Fruit fly (Drosophila melanogaster) whole organism, embryonic: ENCODE results near the gene rb.

ENCODE experiments used
- ATbp ChIP-seq: fragments of 200-800 bp; sonication (Bioruptor generic); optimal IDR thresholded peaks from 2 replicates; lab custom pipeline; 2017; ENCODE audit warnings: missing biosample characterization, mild to moderate bottlenecking, missing genetic modification characterization, missing genetic modification reagents
- Asciz ChIP-seq: fragments of 200-800 bp; sonication (Bioruptor generic); optimal IDR thresholded peaks from 2 replicates; lab custom pipeline; 2017; ENCODE audit warnings: missing biosample characterization, mild to moderate bottlenecking, missing genetic modification characterization, missing genetic modification reagents
- Bgb ChIP-seq: fragments of 200-800 bp; sonication (Bioruptor generic); IDR thresholded peaks from 2 replicates; pipeline ENCODE4 v1.3.6; 2022; ENCODE audit warnings: missing biosample characterization, missing genetic modification characterization; ENCODE audit not compliant: partially characterized antibody
- CG10543 ChIP-seq: fragments of 200-800 bp; sonication (Bioruptor generic); optimal IDR thresholded peaks from 3 replicates; lab custom pipeline; 2017; ENCODE audit warnings: missing biosample characterization, mild to moderate bottlenecking, missing genetic modification characterization, moderate library complexity
- CG11093 ChIP-seq: fragments of 200-800 bp; sonication (Bioruptor generic); IDR thresholded peaks from 3 replicates; pipeline ENCODE4 v1.3.6; 2022; ENCODE audit warnings: missing biosample characterization, missing genetic modification characterization
- CG15073 ChIP-seq: fragments of 200-800 bp; sonication (Bioruptor generic); optimal IDR thresholded peaks from 2 replicates; lab custom pipeline; 2016; ENCODE audit warnings: missing biosample characterization, missing genetic modification characterization
- CG1529 ChIP-seq: fragments of 200-800 bp; sonication (Bioruptor generic); optimal IDR thresholded peaks from 3 replicates; lab custom pipeline; 2018; ENCODE audit warnings: missing biosample characterization, missing genetic modification characterization
- CG17385 ChIP-seq: fragments of 200-800 bp; sonication (Bioruptor generic); optimal IDR thresholded peaks from 3 replicates; lab custom pipeline; 2018; ENCODE audit warnings: missing biosample characterization, mild to moderate bottlenecking, missing genetic modification characterization
- CG18262 ChIP-seq: fragments of 200-800 bp; optimal IDR thresholded peaks from 3 replicates; lab custom pipeline; 2019; ENCODE audit warnings: missing biosample characterization, mild to moderate bottlenecking, missing genetic modification characterization, moderate library complexity
- CG18476 ChIP-seq: fragments of 200-800 bp; sonication (Bioruptor generic); optimal IDR thresholded peaks from 2 replicates; lab custom pipeline; 2016; ENCODE audit warnings: missing biosample characterization, mild to moderate bottlenecking, missing genetic modification characterization
- CG18764 ChIP-seq: fragments of 200-800 bp; sonication (Bioruptor generic); optimal IDR thresholded peaks from 3 replicates; lab custom pipeline; 2016; ENCODE audit warnings: missing biosample characterization, missing genetic modification characterization
- CG31365 ChIP-seq: fragments of 200-800 bp; sonication (Bioruptor generic); optimal IDR thresholded peaks from 2 replicates; lab custom pipeline; 2018; ENCODE audit warnings: missing biosample characterization, mild to moderate bottlenecking, missing genetic modification characterization
- CG3163 ChIP-seq: fragments of 200-800 bp; sonication (Bioruptor generic); optimal IDR thresholded peaks from 3 replicates; lab custom pipeline; 2016; ENCODE audit warnings: missing biosample characterization, missing genetic modification characterization
- CG34376 ChIP-seq: fragments of 200-800 bp; sonication (Bioruptor generic); optimal IDR thresholded peaks from 2 replicates; lab custom pipeline; 2018; ENCODE audit warnings: missing biosample characterization, mild to moderate bottlenecking, missing genetic modification characterization
- CG8290 ChIP-seq, 3 experiments: fragments of 200-800 bp; sonication (Bioruptor generic); optimal IDR thresholded peaks; 2 replicates each; lab custom pipeline; 2016 to 2019; ENCODE audit warnings: missing biosample characterization in 3 of 3, missing genetic modification characterization in 3 of 3, mild to moderate bottlenecking in 2 of 3, moderate library complexity in 1 of 3
- CG9437 ChIP-seq: fragments of 200-800 bp; sonication (Bioruptor generic); optimal IDR thresholded peaks from 2 replicates; lab custom pipeline; 2018; ENCODE audit warnings: missing biosample characterization, mild to moderate bottlenecking, missing genetic modification characterization
- CHES-1-like ChIP-seq: fragments of 200-800 bp; sonication (Bioruptor generic); optimal IDR thresholded peaks from 2 replicates; lab custom pipeline; 2016; ENCODE audit warnings: missing biosample characterization, missing genetic modification characterization
- D ChIP-seq, 2 experiments: fragments of 200-800 bp in 1 of 2; fragments of >200 bp in 1 of 2; sonication (Bioruptor generic) in 1 of 2; optimal IDR thresholded peaks; 2 replicates in 1 of 2; 3 replicates in 1 of 2; lab custom pipeline; 2017; ENCODE audit warnings: mild to moderate bottlenecking in 1 of 2, missing biosample characterization in 1 of 2, missing genetic modification characterization in 1 of 2, missing genetic modification reagents in 1 of 2
- D19A ChIP-seq: fragments of 200-800 bp; optimal IDR thresholded peaks from 3 replicates; lab custom pipeline; 2019; ENCODE audit warnings: missing biosample characterization, mild to moderate bottlenecking, missing genetic modification characterization, moderate library complexity
- Dref ChIP-seq: fragments of 200-800 bp; sonication (Bioruptor generic); IDR thresholded peaks from 2 replicates; pipeline ENCODE4 v1.3.6; 2022; ENCODE audit warnings: missing biosample characterization, missing genetic modification characterization
- Fer1 ChIP-seq: fragments of 200-800 bp; sonication (Bioruptor generic); optimal IDR thresholded peaks from 2 replicates; lab custom pipeline; 2017; ENCODE audit warnings: missing biosample characterization, mild to moderate bottlenecking, missing genetic modification characterization
- HLH3B ChIP-seq: fragments of 200-800 bp; sonication (Bioruptor generic); IDR thresholded peaks from 2 replicates; pipeline ENCODE4 v1.3.6; 2022; ENCODE audit warnings: missing biosample characterization, missing genetic modification characterization
- HmgZ ChIP-seq: fragments of 200-800 bp; sonication (Bioruptor generic); optimal IDR thresholded peaks from 2 replicates; lab custom pipeline; 2018; ENCODE audit warnings: missing biosample characterization, mild to moderate bottlenecking, missing genetic modification characterization
- Hr3 ChIP-seq: fragments of 200-800 bp; sonication (Bioruptor generic); optimal IDR thresholded peaks from 3 replicates; lab custom pipeline; 2016; ENCODE audit warnings: missing biosample characterization, missing genetic modification characterization
- Lim3 ChIP-seq: fragments of 200-800 bp; sonication (Bioruptor generic); IDR thresholded peaks from 2 replicates; pipeline ENCODE4 v1.3.6; 2022; ENCODE audit warnings: missing biosample characterization, missing genetic modification characterization
- MESR4 ChIP-seq: fragments of 200-800 bp; sonication (Bioruptor generic); optimal IDR thresholded peaks from 2 replicates; lab custom pipeline; 2018; ENCODE audit warnings: missing biosample characterization, mild to moderate bottlenecking, missing genetic modification characterization, moderate library complexity
- Meics ChIP-seq: fragments of 200-800 bp; sonication (Bioruptor generic); optimal IDR thresholded peaks from 2 replicates; lab custom pipeline; 2017; ENCODE audit warnings: missing biosample characterization, mild to moderate bottlenecking, missing genetic modification characterization
- NC2α ChIP-seq: fragments of 200-800 bp; sonication (Bioruptor generic); optimal IDR thresholded peaks from 2 replicates; lab custom pipeline; 2016; ENCODE audit warnings: missing biosample characterization, missing genetic modification characterization
- Poxn ChIP-seq: fragments of 200-800 bp; sonication (Bioruptor generic); IDR thresholded peaks from 2 replicates; pipeline ENCODE4 v1.3.6; 2022; ENCODE audit warnings: missing biosample characterization, missing genetic modification characterization
- ab ChIP-seq: fragments of 200-800 bp; sonication (Bioruptor generic); optimal IDR thresholded peaks from 2 replicates; lab custom pipeline; 2016; ENCODE audit warnings: missing biosample characterization, missing genetic modification characterization
- ato ChIP-seq: fragments of 200-800 bp; sonication (Bioruptor generic); IDR thresholded peaks from 2 replicates; pipeline ENCODE4 v1.3.6; 2022; ENCODE audit warnings: missing biosample characterization, missing genetic modification characterization; ENCODE audit not compliant: partially characterized antibody
- bbx ChIP-seq: fragments of 200-800 bp; sonication (Bioruptor generic); IDR thresholded peaks from 2 replicates; pipeline ENCODE4 v1.3.6; 2022; ENCODE audit warnings: missing biosample characterization, missing genetic modification characterization; ENCODE audit not compliant: partially characterized antibody
- bsh ChIP-seq, 2 experiments: fragments of 200-800 bp; sonication (Bioruptor generic); optimal IDR thresholded peaks; 2 replicates each; lab custom pipeline; 2017 to 2018; ENCODE audit warnings: mild to moderate bottlenecking in 2 of 2, missing biosample characterization in 2 of 2, missing genetic modification characterization in 2 of 2, moderate library complexity in 1 of 2
- chm ChIP-seq: fragments of 200-800 bp; sonication (Bioruptor generic); IDR thresholded peaks from 2 replicates; pipeline ENCODE4 v1.3.6; 2022; ENCODE audit warnings: missing biosample characterization, missing genetic modification characterization
- croc ChIP-seq: fragments of 200-800 bp; sonication (Bioruptor generic); conservative IDR thresholded peaks from 3 replicates; pipeline ENCODE4 v1.3.6; 2022; ENCODE audit warnings: missing biosample characterization, missing genetic modification characterization
- fd96Cb ChIP-seq: fragments of 200-800 bp; sonication (Bioruptor generic); optimal IDR thresholded peaks from 2 replicates; lab custom pipeline; 2018; ENCODE audit warnings: missing biosample characterization, mild to moderate bottlenecking, missing genetic modification characterization, moderate library complexity
- hb ChIP-seq: fragments of 200-800 bp; sonication (Bioruptor generic); IDR thresholded peaks from 3 replicates; pipeline ENCODE4 v1.3.6; 2022; ENCODE audit warnings: missing biosample characterization, missing genetic modification characterization; ENCODE audit not compliant: partially characterized antibody
- insv ChIP-seq, 2 experiments: fragments of 200-800 bp; sonication (Bioruptor generic); optimal IDR thresholded peaks; 3 replicates each; lab custom pipeline; 2016 to 2018; ENCODE audit warnings: missing biosample characterization in 2 of 2, missing genetic modification characterization in 2 of 2
- lbe ChIP-seq: fragments of 200-800 bp; sonication (Bioruptor generic); optimal IDR thresholded peaks from 2 replicates; lab custom pipeline; 2016; ENCODE audit warnings: missing biosample characterization, mild to moderate bottlenecking, missing genetic modification characterization
- lola ChIP-seq, 3 experiments: fragments of >200 bp in 2 of 3; fragments of 200-800 bp in 1 of 3; sonication (Bioruptor generic) in 1 of 3; optimal IDR thresholded peaks; 2 replicates each; lab custom pipeline; 2017 to 2019; ENCODE audit warnings: missing biosample characterization in 3 of 3, missing genetic modification characterization in 3 of 3, mild to moderate bottlenecking in 1 of 3, moderate library complexity in 1 of 3
- mirr ChIP-seq: fragments of 200-800 bp; sonication (Bioruptor generic); optimal IDR thresholded peaks from 3 replicates; lab custom pipeline; 2018; ENCODE audit warnings: missing biosample characterization, mild to moderate bottlenecking, missing genetic modification characterization
- pfk ChIP-seq: fragments of 200-800 bp; sonication (Bioruptor generic); optimal IDR thresholded peaks from 2 replicates; lab custom pipeline; 2018; ENCODE audit warnings: missing biosample characterization, mild to moderate bottlenecking, missing genetic modification characterization, moderate library complexity
- pita ChIP-seq: fragments of 200-800 bp; sonication (Bioruptor generic); optimal IDR thresholded peaks from 2 replicates; lab custom pipeline; 2017; ENCODE audit warnings: missing biosample characterization, mild to moderate bottlenecking, missing genetic modification characterization
- sob ChIP-seq: fragments of 200-800 bp; sonication (Bioruptor generic); IDR thresholded peaks from 2 replicates; pipeline ENCODE4 v1.3.6; 2022; ENCODE audit warnings: missing biosample characterization, missing genetic modification characterization
- unpg ChIP-seq: fragments of 200-800 bp; sonication (Bioruptor generic); optimal IDR thresholded peaks from 3 replicates; lab custom pipeline; 2018; ENCODE audit warnings: missing biosample characterization, mild to moderate bottlenecking, missing genetic modification characterization, moderate library complexity
- wdn ChIP-seq: fragments of 200-800 bp; sonication (Bioruptor generic); IDR thresholded peaks from 2 replicates; pipeline ENCODE4 v1.3.6; 2022; ENCODE audit warnings: missing biosample characterization, missing genetic modification characterization
- zf30C ChIP-seq: fragments of 200-800 bp; sonication (Bioruptor generic); optimal IDR thresholded peaks from 3 replicates; lab custom pipeline; 2018; ENCODE audit warnings: missing biosample characterization, mild to moderate bottlenecking, missing genetic modification characterization

rb gene

DNA sequence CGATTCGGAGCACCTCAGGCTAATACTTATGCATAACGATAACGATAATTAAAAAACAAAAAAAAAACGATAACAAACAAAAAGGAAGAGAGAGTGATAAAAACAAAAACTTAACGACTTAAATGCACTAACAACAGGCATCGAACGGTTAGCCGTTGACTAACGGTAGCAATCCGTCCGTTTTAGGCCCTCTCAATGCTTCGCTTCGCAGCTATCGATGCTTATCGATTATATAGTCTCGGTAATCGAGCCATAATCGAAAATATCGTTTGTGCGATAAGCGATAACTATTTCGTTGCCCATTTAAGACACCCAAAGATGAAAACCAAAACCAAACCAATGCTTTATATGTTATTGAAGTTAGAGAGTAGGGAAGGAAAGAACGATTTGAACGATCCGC lies 6.4 kb downstream of the rb start (continued):
- TF ChIP-seq CG8290 (GFP tag; optimal IDR thresholded peaks at IDR 0.05; lab: Kevin White, UChicago), result peak; percentile 10
- TF ChIP-seq CG8290 (tag; optimal IDR thresholded peaks at IDR 0.05; lab: Kevin White, UChicago), result no peak
- peak; percentile 72 for TF ChIP-seq bbx
- TF ChIP-seq sob (GFP tag; lab: Robert Waterston, UW), result no peak
- peak; percentile 49; the same call in 1 of the 2 replicates for TF ChIP-seq Bgb (GFP tag; lab: Robert Waterston, UW)
- TF ChIP-seq hb (GFP tag; lab: Robert Waterston, UW), result peak; percentile 52; the same call in 2 of the 3 replicates
- 0 out of 2 replicates have a peak, but pooled peaks have one; percentile 53 for TF ChIP-seq ato

- TF ChIP-seq unpg (GFP tag; lab: Kevin White, UChicago) (no peak), fd96Cb (no peak), Asciz (GFP tag; lab: Kevin White, UChicago) (no peak), ab (GFP tag; lab: Kevin White, UChicago) (no peak), insv (GFP tag; optimal IDR thresholded peaks at IDR 0.05; lab: Kevin White, UChicago) (no peak), CG8290 (GFP tag; optimal IDR thresholded peaks at IDR 0.05; lab: Kevin White, UChicago) (peak; percentile 57), CG8290 (tag; optimal IDR thresholded peaks at IDR 0.05; lab: Kevin White, UChicago) (peak in 1 of 2 experiments; percentile 61), NC2α (GFP tag; lab: Kevin White, UChicago) (no peak), Fer1 (GFP tag; lab: Kevin White, UChicago) (no peak), Lim3 (GFP tag; lab: Robert Waterston, UW) (no peak), CG18262 (tag; lab: Kevin White, UChicago) (no peak), lbe (GFP tag; lab: Kevin White, UChicago) (no peak), CG18476 (GFP tag; lab: Kevin White, UChicago) (no peak), D (optimal IDR thresholded peaks at IDR 0.05; lab: Kevin White, UChicago) (no peak), D (GFP tag; optimal IDR thresholded peaks at IDR 0.05; lab: Kevin White, UChicago) (no peak), croc (no peak), mirr (GFP tag; lab: Kevin White, UChicago) (no peak), HmgZ (peak; percentile 33), CG9437 (no peak), zf30C (GFP tag; lab: Kevin White, UChicago) (no peak), lola (GFP tag; optimal IDR thresholded peaks at IDR 0.05; lab: Kevin White, UChicago) (no peak), chm (GFP tag; lab: Robert Waterston, UW) (peak; percentile 74; the same call in 1 of the 2 replicates), CHES-1-like (GFP tag; lab: Kevin White, UChicago) (peak; percentile 14), HLH3B (GFP tag; lab: Robert Waterston, UW) (peak; percentile 37; the same call in 1 of the 2 replicates), Dref (GFP tag; lab: Robert Waterston, UW) (peak; percentile 93), CG1529 (no peak), Hr3 (peak; percentile 5), CG3163 (GFP tag; lab: Kevin White, UChicago) (peak; percentile 37), CG10543 (GFP tag; lab: Kevin White, UChicago) (no peak), CG17385 (no peak), bsh (GFP tag; optimal IDR thresholded peaks at IDR 0.05; lab: Kevin White, UChicago) (peak in 1 of 2 experiments; percentile 36), pfk (GFP tag; lab: Kevin White, UChicago) (peak; percentile 1), ATbp (GFP tag; lab: Kevin White, UChicago) (no peak), CG34376 (GFP tag; lab: Kevin White, UChicago) (no peak), CG31365 (peak; percentile 12), CG15073 (GFP tag; lab: Kevin White, UChicago) (no peak), wdn (GFP tag; lab: Robert Waterston, UW) (no peak), MESR4 (no peak), Meics (GFP tag; lab: Kevin White, UChicago) (no peak), D19A (tag; lab: Kevin White, UChicago) (no peak), pita (GFP tag; lab: Kevin White, UChicago) (peak; percentile 75), CG11093 (GFP tag; lab: Robert Waterston, UW) (no peak), Poxn (GFP tag; lab: Robert Waterston, UW) (no peak), CG18764 (GFP tag; lab: Kevin White, UChicago) (peak; percentile 22)
Measured at dm6 chrX:4529909-4530308, 10.5 kb downstream of the rb start, which contains the start of gene CG3556. Gene CG3556 (plus strand): TSS chrX:4530231.
